Fruit fly (Drosophila melanogaster) whole organism: ENCODE measurements around the gene Ptp99A.

Experiments
- CG8478 ChIP-seq: fragments of >200 bp; optimal IDR thresholded peaks from 2 replicates; lab custom pipeline; 2018; ENCODE audit warnings: inconsistent platforms
- Dll ChIP-seq: fragments of >200 bp; optimal IDR thresholded peaks from 2 replicates; lab custom pipeline; 2017
- EcR ChIP-seq, 2 experiments: fragments of >200 bp; optimal IDR thresholded peaks; 2 replicates each; lab custom pipeline; 2017; ENCODE audit warnings: missing biosample characterization in 2 of 2, missing genetic modification characterization in 2 of 2, missing genetic modification reagents in 2 of 2
- pan ChIP-seq: fragments of >200 bp; optimal IDR thresholded peaks from 2 replicates; lab custom pipeline; 2017
- psq ChIP-seq: fragments of >200 bp; optimal IDR thresholded peaks from 2 replicates; lab custom pipeline; 2017
- usp ChIP-seq: fragments of >200 bp; optimal IDR thresholded peaks from 2 replicates; lab custom pipeline; 2017; ENCODE audit warnings: missing biosample characterization, missing genetic modification characterization, mixed read lengths

DNA sequence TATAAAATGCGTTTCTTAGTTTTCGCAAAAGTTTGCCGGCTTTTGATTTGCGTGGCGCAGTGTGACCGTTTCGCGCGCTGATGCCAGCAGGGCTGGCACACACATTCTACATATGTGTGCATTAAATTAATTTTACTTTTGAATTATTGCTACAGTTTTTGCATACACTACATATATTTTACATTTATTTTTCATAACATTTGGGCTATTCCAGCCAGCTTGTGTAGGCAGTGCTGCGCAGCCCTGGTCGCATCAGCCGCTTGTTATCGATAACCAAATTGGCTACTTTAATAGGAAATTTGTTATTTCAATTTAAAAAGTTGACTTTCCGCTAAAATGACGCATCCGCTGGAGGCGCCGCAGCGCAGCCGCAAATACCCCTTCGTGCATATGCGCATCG lies 111.8 kb downstream of the Ptp99A start, which contains the start of the genes CG2321 and CG2006:
- TF ChIP-seq EcR (GFP tag; optimal IDR thresholded peaks at IDR 0.05; lab: Kevin White, UChicago), result no peak
- TF ChIP-seq psq (lab: Kevin White, UChicago), result no peak
- no peak for TF ChIP-seq pan (lab: Kevin White, UChicago)
- TF ChIP-seq usp (GFP tag; lab: Kevin White, UChicago), result no peak
- TF ChIP-seq CG8478 (lab: Kevin White, UChicago), result no peak
- no peak for TF ChIP-seq Dll (lab: Kevin White, UChicago)
